Worm (Caenorhabditis elegans): Measurements from ENCODE around the gene sto-4.

The sto-4 gene

DNA sequence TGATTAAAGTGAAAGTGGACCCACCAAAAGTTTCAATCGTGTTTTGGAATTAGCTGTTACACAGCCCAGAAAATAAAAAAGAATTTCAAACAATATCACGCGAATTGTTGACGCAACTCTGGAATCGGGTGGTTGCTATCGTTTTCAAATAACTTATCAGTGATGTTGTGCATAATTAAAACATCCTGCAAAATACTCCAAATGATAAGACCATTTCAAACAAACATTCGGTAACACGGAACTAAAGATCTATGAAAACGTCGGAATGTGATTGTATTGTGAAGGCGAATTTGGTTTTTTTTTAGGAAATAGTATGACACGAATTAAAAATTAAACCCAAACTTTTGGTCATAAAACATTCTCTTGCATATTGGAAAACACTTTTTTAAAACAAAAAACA lies 15.3 kb upstream of the sto-4 start, which contains the start of gene spp-30:
Gene spp-30 (minus strand): TSS at position 101 of the 400 bp plus-strand sequence.
- TF ChIP-seq unc-62 (GFP tag; optimal IDR thresholded peaks at IDR 0.05) = no peak

DNA sequence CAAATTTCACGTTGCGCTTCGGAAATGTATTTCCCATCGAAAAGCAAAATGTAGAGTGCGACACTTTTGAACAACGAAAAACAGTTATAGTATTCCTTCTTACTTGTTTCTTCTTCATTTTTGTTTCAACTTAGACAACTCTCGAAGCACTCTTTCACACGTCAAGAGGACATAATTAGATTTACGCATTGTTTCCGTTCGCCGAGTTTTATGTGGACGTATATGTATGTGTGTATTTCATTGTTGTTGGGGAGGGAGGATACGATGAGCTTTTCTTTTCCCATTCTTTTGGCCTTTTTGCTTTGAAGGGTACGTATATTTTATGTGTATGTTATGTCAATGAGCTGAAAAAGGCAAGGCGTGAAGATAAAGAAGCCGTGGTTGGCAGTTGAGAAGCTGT lies 13.4 kb upstream of the sto-4 start:
- TF ChIP-seq unc-62 (GFP tag; optimal IDR thresholded peaks at IDR 0.05) = no peak

DNA sequence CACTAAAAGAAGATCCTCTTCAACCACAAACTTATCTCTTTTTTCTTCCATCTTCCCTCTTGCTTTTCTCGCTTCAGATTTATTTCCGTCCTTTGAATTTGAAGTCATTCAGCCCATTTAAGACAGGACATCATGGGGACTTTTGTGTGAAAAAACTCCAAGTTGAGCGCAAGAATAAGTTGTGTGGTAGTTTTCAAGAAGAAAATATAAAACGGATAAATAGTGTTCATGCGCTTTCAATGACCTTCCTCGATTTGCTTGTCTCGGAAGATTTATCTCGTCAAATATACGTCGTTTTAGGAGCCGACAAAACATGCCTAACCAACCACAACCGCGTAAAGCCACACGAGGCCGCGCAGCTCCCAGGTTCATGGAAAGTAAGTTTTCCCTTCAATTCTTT lies 11.8 kb upstream of the sto-4 start, which contains the start of gene sto-6:
Gene sto-6 (plus strand): TSS at position 301 of the 400 bp plus-strand sequence.
- no peak for TF ChIP-seq unc-62 (GFP tag; optimal IDR thresholded peaks at IDR 0.05)

DNA sequence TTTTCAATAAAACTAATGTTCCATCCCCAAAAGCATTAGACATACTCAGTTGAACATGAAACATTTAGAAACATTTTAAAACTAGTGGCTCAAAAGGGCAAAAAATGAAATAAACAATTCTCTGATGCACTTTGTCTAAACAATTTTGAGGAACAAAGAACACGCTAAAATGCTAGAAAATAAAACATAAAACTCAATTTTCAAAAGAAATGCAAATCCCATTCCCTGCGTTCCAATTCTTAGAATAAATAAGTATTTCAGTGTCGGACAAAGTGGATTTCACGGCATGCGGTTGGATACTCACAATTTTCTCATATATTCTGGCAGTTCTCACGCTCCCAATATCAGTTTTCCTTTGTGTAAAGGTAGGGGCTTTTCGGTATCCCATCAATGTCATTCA lies 10.6 kb upstream of the sto-4 start:
- no peak for TF ChIP-seq unc-62 (GFP tag; optimal IDR thresholded peaks at IDR 0.05)

DNA sequence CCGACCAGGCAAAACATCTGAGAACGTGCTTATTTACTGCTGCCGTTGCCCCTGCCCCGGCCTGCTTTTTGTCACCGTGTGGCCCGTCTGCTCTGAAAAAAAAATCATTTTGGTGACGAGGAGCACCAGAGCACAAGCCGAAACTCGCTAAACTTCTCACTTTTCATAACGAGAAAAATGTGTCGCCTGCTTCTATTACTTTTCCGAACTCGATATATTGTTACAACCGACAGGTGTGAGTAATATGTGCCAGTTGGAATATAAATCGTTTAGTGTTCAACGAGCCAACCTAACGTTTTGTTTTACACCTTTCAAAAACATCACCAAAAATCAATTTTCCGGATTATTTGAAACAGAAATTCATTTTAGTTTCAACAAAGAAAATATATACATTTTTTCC lies 6.2 kb upstream of the sto-4 start:
- TF ChIP-seq unc-62 (GFP tag; optimal IDR thresholded peaks at IDR 0.05) = no peak

DNA sequence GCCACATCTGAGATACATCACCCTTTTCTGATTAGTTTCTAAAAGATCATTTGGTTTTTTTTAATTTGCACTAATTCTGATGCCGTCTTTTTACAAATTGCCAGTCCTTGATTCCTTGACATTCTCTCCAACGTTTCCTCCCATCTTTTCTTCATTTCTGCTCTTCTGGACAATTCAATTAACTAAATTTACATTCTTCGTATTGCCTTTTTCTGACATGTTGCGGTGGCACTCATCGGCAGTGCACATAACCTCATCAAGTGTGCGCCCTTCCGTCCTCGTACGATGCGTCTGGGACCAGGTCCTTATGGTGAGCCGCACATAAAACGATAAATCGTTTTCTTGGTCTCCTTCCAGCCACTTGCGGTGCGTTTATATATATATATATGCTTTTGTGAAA lies 4.9 kb upstream of the sto-4 start:
- no peak for TF ChIP-seq unc-62 (GFP tag; optimal IDR thresholded peaks at IDR 0.05)

DNA sequence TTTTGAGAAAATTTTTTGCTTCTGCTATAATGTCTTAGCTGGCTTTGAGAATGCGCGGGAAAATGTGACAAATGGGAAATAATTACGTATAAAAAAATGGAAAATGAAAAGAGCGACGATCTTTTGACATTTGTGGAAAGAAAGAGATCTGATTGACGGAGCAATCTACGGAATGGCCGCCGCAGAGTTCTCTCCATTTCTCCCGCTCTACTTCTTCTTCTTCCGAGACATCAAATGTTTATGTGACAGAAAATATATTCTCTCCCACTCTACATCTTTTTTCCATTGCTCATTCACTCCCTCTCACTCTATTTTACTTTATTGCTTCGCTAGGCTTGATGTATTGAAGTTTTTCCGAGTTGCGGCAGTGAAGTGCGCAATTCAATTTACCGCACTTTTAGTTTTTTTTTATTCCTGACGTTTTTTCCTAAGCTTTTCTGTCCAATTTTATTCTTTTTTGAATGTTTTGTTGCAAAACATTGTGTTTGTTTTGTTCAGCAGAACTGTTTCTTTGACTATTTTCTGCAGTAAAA lies 3.4 kb upstream of the sto-4 start:
- TF ChIP-seq unc-62 (GFP tag; optimal IDR thresholded peaks at IDR 0.05) = no peak

DNA sequence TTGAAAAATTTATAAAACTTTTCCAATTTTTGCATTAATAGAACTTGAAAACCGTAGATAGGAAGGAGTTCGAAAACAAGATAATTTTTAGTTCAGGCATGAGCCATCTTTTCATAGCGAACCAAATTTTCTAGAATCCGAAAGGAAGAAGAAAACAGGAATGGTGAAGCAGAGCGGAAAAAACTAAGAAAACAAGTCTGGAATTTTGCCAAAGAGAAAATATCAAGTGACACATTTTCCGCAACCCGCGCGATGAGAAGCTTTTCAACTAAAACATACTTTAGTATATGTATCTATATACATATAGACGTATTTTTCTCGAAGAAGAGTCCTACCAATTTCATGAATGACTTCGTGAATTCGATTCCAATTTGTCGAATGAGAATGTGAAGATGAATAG lies 2.4 kb upstream of the sto-4 start:
- no peak for TF ChIP-seq unc-62 (GFP tag; optimal IDR thresholded peaks at IDR 0.05)

DNA sequence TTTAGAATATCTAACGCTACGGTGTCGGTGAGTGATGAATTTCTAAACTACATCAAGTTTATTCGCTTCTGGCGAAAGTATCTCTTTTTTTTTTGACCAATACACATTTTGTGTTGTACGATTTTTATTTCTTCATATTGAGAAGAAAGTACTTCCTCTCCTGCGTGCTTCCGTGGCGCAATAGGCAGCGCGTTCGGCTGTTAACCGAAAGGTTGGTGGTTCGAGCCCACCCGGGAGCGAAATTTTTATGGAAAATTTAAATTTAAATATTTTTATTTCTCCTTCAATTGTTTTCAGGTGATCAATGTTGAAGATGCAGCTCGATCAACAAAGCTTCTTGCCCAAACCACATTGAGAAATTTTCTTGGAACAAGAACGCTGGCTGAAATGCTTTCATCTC lies 1.6 kb downstream of the sto-4 start:
- TF ChIP-seq unc-62 (GFP tag; optimal IDR thresholded peaks at IDR 0.05) = no peak

DNA sequence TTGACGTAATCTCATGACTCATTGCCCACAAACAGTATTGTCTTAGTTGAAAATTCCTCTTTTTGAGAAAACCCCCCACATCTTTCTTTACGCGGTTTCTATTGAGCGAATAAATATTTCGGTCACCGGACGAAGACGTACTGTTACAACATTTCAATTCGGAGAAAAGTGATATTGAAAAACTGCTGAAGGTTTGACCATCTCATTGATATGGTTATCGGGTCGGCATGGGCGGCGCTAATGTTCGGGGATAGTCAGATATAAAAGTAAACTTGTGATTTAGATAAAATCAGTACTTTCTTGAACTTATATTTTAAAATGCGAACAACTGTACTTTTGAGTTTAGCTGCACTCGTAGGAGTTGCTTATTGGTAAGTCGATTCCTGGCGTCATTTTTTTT lies 3.2 kb downstream of the sto-4 start, which contains the start of gene T04F8.8:
Gene T04F8.8 (plus strand): TSS at position 301 of the 400 bp plus-strand sequence.
- TF ChIP-seq unc-62 (GFP tag; optimal IDR thresholded peaks at IDR 0.05) = no peak

DNA sequence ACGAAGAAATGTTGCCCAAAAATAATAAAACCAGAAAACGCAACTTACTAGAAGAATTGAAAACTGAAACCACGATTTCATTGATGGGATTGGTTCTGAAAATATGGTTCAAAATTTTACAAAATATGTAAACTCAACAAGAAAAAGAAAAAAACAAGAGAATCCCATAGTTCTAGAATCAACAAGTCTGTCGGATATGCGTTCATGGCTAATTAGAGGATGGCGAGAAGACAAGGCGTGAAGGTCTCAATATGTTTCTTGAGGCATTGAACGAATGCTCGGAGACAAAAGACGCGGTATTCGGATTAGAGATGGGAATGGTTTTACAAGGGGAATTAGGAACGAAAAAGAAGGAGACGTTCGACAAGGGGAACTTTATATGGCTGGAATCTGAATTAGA lies 6.8 kb downstream of the sto-4 start, which contains the start of gene cutl-11:
Gene cutl-11 (minus strand): TSS at position 101 of the 400 bp plus-strand sequence.
- no peak for TF ChIP-seq unc-62 (GFP tag; optimal IDR thresholded peaks at IDR 0.05)

DNA sequence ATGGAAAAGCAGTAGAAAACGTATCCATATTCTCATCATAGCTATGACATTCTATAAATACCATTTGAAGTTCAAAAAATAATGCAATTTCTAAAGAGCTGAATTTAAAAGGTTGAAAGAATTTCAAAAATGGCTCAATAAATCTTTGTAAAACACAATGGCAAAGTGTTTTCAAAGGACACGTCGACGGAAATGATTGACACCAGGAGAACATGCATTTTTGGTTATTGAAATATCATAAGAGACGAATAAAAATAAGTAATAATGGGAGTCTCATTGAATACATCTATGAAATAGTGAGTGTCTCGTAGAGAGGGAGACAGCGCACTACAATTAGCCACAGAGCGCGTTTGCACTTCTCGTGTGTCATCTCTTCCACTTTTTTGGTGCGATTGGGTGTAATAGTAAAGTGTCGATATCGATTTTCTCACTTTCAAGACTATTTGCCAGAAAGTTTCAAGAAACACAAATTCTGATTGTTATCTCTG lies 12.6 kb downstream of the sto-4 start, which contains the start of gene T04F8.2:
Gene T04F8.2 (minus strand): TSS at position 51 of the 488 bp plus-strand sequence.
- TF ChIP-seq unc-62 (GFP tag; optimal IDR thresholded peaks at IDR 0.05) = no peak

DNA sequence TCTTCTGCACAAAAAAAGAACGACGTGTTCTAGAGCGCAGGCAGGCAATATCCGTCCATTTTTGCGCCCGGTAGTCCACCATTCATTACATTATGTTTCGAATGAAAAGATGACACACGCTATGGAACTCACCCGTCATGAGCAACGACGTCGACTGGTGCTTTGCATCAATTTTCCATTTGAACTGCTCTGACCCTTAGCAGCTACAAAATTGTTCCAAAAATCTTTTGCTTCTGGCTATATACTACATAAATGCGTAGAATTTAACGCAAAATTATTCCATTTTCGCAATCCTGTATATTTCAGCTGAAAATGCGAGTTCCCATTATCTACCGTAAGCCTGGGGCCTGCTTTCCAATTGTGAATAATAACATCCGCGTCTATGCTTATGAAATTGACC lies 14.4 kb downstream of the sto-4 start, which contains the start of gene T04F8.3:
Gene T04F8.3 (plus strand): TSS at position 301 of the 400 bp plus-strand sequence.
- no peak for TF ChIP-seq unc-62 (GFP tag; optimal IDR thresholded peaks at IDR 0.05)

DNA sequence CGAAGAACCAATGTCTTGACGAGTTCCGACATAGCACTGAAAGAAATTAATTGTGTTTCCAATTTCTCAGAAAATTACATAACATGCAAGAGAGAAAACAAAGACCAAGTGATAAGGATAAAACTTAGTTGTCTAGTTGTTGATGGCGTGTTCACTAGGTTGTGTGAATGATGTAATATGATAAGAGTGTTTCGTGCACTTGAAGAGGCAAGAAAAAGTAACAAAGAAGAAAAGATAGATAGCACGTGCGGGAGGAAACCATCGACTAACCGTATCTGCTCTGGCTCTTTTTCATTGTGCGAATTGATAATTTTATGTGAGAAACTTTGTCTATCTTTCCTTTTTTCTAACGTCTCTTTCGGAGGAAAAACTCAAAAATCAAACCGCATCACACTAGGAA lies 17.7 kb downstream of the sto-4 start, which contains the start of gene sfxn-1.5:
Gene sfxn-1.5 (minus strand): TSS at position 36 of the 400 bp plus-strand sequence.
- TF ChIP-seq unc-62 (GFP tag; optimal IDR thresholded peaks at IDR 0.05) = no peak

DNA sequence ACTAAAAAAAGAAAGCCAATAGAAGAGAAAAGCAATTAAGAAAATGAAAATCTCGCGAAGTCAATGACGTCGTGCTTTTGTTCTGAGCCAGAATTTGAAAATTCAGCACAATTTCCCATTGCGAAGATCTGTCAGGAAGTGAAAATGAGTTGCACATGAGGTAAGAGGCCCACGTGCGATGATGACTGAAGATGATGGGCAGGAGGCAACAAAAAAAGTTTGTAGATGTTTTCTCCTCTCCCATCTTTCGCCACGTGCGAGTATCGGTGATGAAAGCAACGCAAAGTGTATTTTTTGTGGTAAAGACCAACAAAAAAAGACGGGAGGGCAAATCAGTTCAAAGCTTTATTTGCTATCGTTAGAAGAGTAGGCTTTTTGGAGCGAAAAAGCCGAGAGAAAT lies 18.1 kb downstream of the sto-4 start:
- TF ChIP-seq unc-62 (GFP tag; optimal IDR thresholded peaks at IDR 0.05) = no peak

DNA sequence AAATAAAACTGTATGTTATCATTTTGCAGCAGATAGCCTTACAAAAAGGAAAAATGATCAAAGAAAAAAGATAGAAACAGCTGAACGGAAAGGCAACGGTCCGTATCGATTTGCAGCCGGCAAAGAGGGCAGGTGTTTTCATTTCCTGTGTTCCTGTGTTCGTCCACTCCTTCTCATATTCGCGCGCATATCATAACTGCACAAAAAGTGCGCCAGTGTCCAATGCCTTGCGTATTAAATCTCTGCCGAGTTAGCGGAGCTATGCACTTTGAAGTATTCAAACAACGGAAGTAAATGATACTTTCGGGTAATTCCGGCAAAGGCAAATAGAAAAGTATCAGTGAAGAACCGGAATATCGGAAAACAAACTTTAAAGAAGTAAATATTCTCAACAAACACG lies 18.6 kb downstream of the sto-4 start:
- no peak for TF ChIP-seq unc-62 (GFP tag; optimal IDR thresholded peaks at IDR 0.05)

DNA sequence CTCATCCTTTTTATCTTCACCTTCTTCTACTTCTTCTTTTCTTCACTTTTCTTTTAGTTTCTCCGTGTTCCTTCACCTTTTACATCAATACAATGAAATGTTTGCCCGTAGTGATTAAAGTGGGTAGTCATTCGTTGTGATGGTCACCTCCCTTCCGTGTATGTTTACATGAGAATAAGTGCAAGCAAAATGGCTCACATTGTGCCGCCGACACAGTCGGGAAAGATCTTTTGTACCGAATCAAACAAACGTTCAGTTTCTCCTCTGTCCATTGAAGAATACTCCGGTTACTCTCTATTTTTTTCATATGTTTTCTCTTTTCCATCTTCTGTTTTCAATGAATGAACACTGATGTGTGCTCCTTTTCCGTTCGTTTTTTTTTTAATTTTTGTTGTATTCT lies 20.3 kb downstream of the sto-4 start:
- TF ChIP-seq unc-62 (GFP tag; optimal IDR thresholded peaks at IDR 0.05) = no peak

Measured in whole organism, dauer.